Fruit fly (Drosophila melanogaster) whole organism: Measurements from ENCODE around the gene btl.

Experiments
- CG8478 ChIP-seq: fragments of >200 bp; optimal IDR thresholded peaks from 2 replicates; lab custom pipeline; 2018; ENCODE audit warnings: inconsistent platforms
- Dll ChIP-seq: fragments of >200 bp; optimal IDR thresholded peaks from 2 replicates; lab custom pipeline; 2017

- TF ChIP-seq CG8478 (lab: Kevin White, UChicago) (no peak), Dll (lab: Kevin White, UChicago) (peak; percentile 71)
These were observed 37.6 kb upstream of the btl start for dm6 chr3L:14037655-14038644.
